Fruit fly (Drosophila melanogaster) whole organism, prepupa: ENCODE results near the gene CG10761.
A peak's percentile ranks its signal among the peaks of the same experiment; 100 is the strongest.

Source experiments
- Blimp-1 ChIP-seq: fragments of 200-800 bp; sonication (Bioruptor generic); optimal IDR thresholded peaks from 3 replicates; lab custom pipeline; 2017; ENCODE audit warnings: missing biosample characterization, missing genetic modification characterization, mild to moderate bottlenecking, moderate library complexity, missing genetic modification reagents
- CG11294 ChIP-seq: fragments of 200-800 bp; sonication (Bioruptor generic); IDR thresholded peaks from 2 replicates; pipeline ENCODE4 v1.3.6; 2022; ENCODE audit warnings: missing biosample characterization, missing genetic modification characterization
- CG11762 ChIP-seq: fragments of 200-800 bp; sonication (Bioruptor generic); optimal IDR thresholded peaks from 3 replicates; lab custom pipeline; 2016; ENCODE audit warnings: missing biosample characterization, missing genetic modification characterization; ENCODE audit not compliant: insufficient read depth
- CG11902 ChIP-seq: fragments of 200-800 bp; sonication (Bioruptor generic); optimal IDR thresholded peaks from 3 replicates; lab custom pipeline; 2016; ENCODE audit warnings: missing biosample characterization, missing genetic modification characterization
- CG15336 ChIP-seq: fragments of 200-800 bp; sonication (Bioruptor generic); IDR thresholded peaks from 2 replicates; pipeline ENCODE4 v1.3.6; 2022; ENCODE audit warnings: missing biosample characterization, missing genetic modification characterization
- CG3032 ChIP-seq: fragments of 200-800 bp; optimal IDR thresholded peaks from 2 replicates; lab custom pipeline; 2019; ENCODE audit warnings: missing biosample characterization, mild to moderate bottlenecking, missing genetic modification characterization, moderate library complexity
- CG32006 ChIP-seq: fragments of 200-800 bp; sonication (Bioruptor generic); optimal IDR thresholded peaks from 3 replicates; lab custom pipeline; 2017; ENCODE audit warnings: missing biosample characterization, mild to moderate bottlenecking, missing genetic modification characterization
- CG3919 ChIP-seq: fragments of 200-800 bp; sonication (Bioruptor generic); optimal IDR thresholded peaks from 3 replicates; lab custom pipeline; 2016; ENCODE audit warnings: missing biosample characterization, missing genetic modification characterization
- CG4318 ChIP-seq: fragments of 200-800 bp; sonication (Bioruptor generic); optimal IDR thresholded peaks from 3 replicates; lab custom pipeline; 2017; ENCODE audit warnings: missing biosample characterization, mild to moderate bottlenecking, missing genetic modification characterization
- CG6163 ChIP-seq: fragments of 200-800 bp; sonication (Bioruptor generic); IDR thresholded peaks from 3 replicates; pipeline ENCODE4 v1.3.6; 2022; ENCODE audit warnings: missing biosample characterization, missing genetic modification characterization
- CG6276 ChIP-seq: fragments of 200-800 bp; sonication (Bioruptor generic); optimal IDR thresholded peaks from 2 replicates; lab custom pipeline; 2017; ENCODE audit warnings: missing biosample characterization, mild to moderate bottlenecking, missing genetic modification characterization
- CG6854 ChIP-seq: fragments of 200-800 bp; sonication (Bioruptor generic); optimal IDR thresholded peaks from 2 replicates; lab custom pipeline; 2017; ENCODE audit warnings: missing biosample characterization, mild to moderate bottlenecking, missing genetic modification characterization
- CG7368 ChIP-seq: fragments of 200-800 bp; sonication (Bioruptor generic); optimal IDR thresholded peaks from 3 replicates; lab custom pipeline; 2016; ENCODE audit warnings: missing biosample characterization, missing genetic modification characterization
- CG8119 ChIP-seq: fragments of 200-800 bp; sonication (Bioruptor generic); IDR thresholded peaks from 3 replicates; pipeline ENCODE4 v1.3.6; 2022; ENCODE audit warnings: missing biosample characterization, missing genetic modification characterization
- CG8632 ChIP-seq: fragments of 200-800 bp; sonication (Bioruptor generic); optimal IDR thresholded peaks from 3 replicates; lab custom pipeline; 2016; ENCODE audit warnings: missing biosample characterization, missing genetic modification characterization
- CG9139 ChIP-seq: fragments of 200-800 bp; sonication (Bioruptor generic); optimal IDR thresholded peaks from 3 replicates; lab custom pipeline; 2017; ENCODE audit warnings: missing biosample characterization, mild to moderate bottlenecking, missing genetic modification characterization
- Eip78C ChIP-seq: fragments of 200-800 bp; sonication (Bioruptor generic); peaks from one replicate; lab custom pipeline; 2016; ENCODE audit warnings: missing biosample characterization, missing genetic modification characterization
- Eip93F ChIP-seq: fragments of 200-800 bp; sonication (Bioruptor generic); optimal IDR thresholded peaks from 2 replicates; lab custom pipeline; 2016; ENCODE audit warnings: missing biosample characterization, mild to moderate bottlenecking, missing genetic modification characterization
- Ets21C ChIP-seq: fragments of 200-800 bp; sonication (Bioruptor generic); optimal IDR thresholded peaks from 3 replicates; lab custom pipeline; 2016; ENCODE audit warnings: missing biosample characterization, missing genetic modification characterization
- Gug ChIP-seq: fragments of 200-800 bp; sonication (Bioruptor generic); IDR thresholded peaks from 2 replicates; pipeline ENCODE4 v1.3.6; 2022; ENCODE audit warnings: missing biosample characterization, missing genetic modification characterization
- Hr38 ChIP-seq: sonication (Bioruptor generic); optimal IDR thresholded peaks from 2 replicates; lab custom pipeline; 2016; ENCODE audit warnings: missing biosample characterization, missing genetic modification characterization
- Hr39 ChIP-seq: fragments of 200-800 bp; sonication (Bioruptor generic); optimal IDR thresholded peaks from 2 replicates; lab custom pipeline; 2016; ENCODE audit warnings: missing biosample characterization, missing genetic modification characterization
- Hr4 ChIP-seq: fragments of 200-800 bp; sonication (Bioruptor generic); optimal IDR thresholded peaks from 3 replicates; lab custom pipeline; 2016; ENCODE audit warnings: missing biosample characterization, missing genetic modification characterization
- Met ChIP-seq: fragments of 200-800 bp; sonication (Bioruptor generic); optimal IDR thresholded peaks from 3 replicates; lab custom pipeline; 2016; ENCODE audit warnings: missing biosample characterization, missing genetic modification characterization
- OdsH ChIP-seq: fragments of 200-800 bp; sonication (Bioruptor generic); optimal IDR thresholded peaks from 3 replicates; lab custom pipeline; 2016; ENCODE audit warnings: missing biosample characterization, missing genetic modification characterization
- Smox ChIP-seq: fragments of 200-800 bp; sonication (Bioruptor generic); optimal IDR thresholded peaks from 3 replicates; lab custom pipeline; 2016; ENCODE audit warnings: missing biosample characterization, missing genetic modification characterization
- Sox102F ChIP-seq: fragments of 200-800 bp; sonication (Bioruptor generic); optimal IDR thresholded peaks from 2 replicates; lab custom pipeline; 2016; ENCODE audit warnings: missing biosample characterization, mild to moderate bottlenecking, missing genetic modification characterization
- Sox15 ChIP-seq: fragments of 200-800 bp; sonication (Bioruptor generic); optimal IDR thresholded peaks from 3 replicates; lab custom pipeline; 2016; ENCODE audit warnings: missing biosample characterization, missing genetic modification characterization
- achi ChIP-seq: fragments of 200-800 bp; sonication (Bioruptor generic); optimal IDR thresholded peaks from 3 replicates; lab custom pipeline; 2016; ENCODE audit warnings: missing biosample characterization, missing genetic modification characterization
- acj6 ChIP-seq: fragments of 200-800 bp; sonication (Bioruptor generic); optimal IDR thresholded peaks from 3 replicates; lab custom pipeline; 2016; ENCODE audit warnings: missing biosample characterization, missing genetic modification characterization
- dsx ChIP-seq: fragments of 200-800 bp; optimal IDR thresholded peaks from 3 replicates; lab custom pipeline; 2019; ENCODE audit warnings: missing biosample characterization, mild to moderate bottlenecking, missing genetic modification characterization, moderate library complexity; ENCODE audit not compliant: poor library complexity, severe bottlenecking
- eg ChIP-seq: fragments of 200-800 bp; sonication (Bioruptor generic); IDR thresholded peaks from 3 replicates; pipeline ENCODE4 v1.3.6; 2022; ENCODE audit warnings: missing biosample characterization, missing genetic modification characterization
- esn ChIP-seq: fragments of 200-800 bp; sonication (Bioruptor generic); optimal IDR thresholded peaks from 2 replicates; lab custom pipeline; 2016; ENCODE audit warnings: missing biosample characterization, mild to moderate bottlenecking, missing genetic modification characterization, moderate library complexity
- fd59A ChIP-seq: fragments of 200-800 bp; sonication (Bioruptor generic); optimal IDR thresholded peaks from 2 replicates; lab custom pipeline; 2017; ENCODE audit warnings: missing biosample characterization, mild to moderate bottlenecking, missing genetic modification characterization, missing genetic modification reagents
- lz ChIP-seq: fragments of 200-800 bp; sonication (Bioruptor generic); optimal IDR thresholded peaks from 3 replicates; lab custom pipeline; 2016; ENCODE audit warnings: missing biosample characterization, missing genetic modification characterization
- net ChIP-seq: fragments of 200-800 bp; sonication (Bioruptor generic); optimal IDR thresholded peaks from 3 replicates; lab custom pipeline; 2016; ENCODE audit warnings: missing biosample characterization, missing genetic modification characterization
- spab ChIP-seq: fragments of 200-800 bp; sonication (Bioruptor generic); optimal IDR thresholded peaks from 2 replicates; lab custom pipeline; 2017; ENCODE audit warnings: missing biosample characterization, mild to moderate bottlenecking, missing genetic modification characterization, missing genetic modification reagents
- ss ChIP-seq, 2 experiments: fragments of 200-800 bp; sonication (Bioruptor generic); optimal IDR thresholded peaks; 2 replicates in 1 of 2; 3 replicates in 1 of 2; lab custom pipeline; 2017 to 2018; ENCODE audit warnings: mild to moderate bottlenecking in 2 of 2, missing biosample characterization in 2 of 2, missing genetic modification characterization in 2 of 2, moderate library complexity in 1 of 2
- topi ChIP-seq: fragments of 200-800 bp; sonication (Bioruptor generic); optimal IDR thresholded peaks from 3 replicates; lab custom pipeline; 2016; ENCODE audit warnings: missing biosample characterization, missing genetic modification characterization
- vri ChIP-seq: fragments of 200-800 bp; sonication (Bioruptor generic); optimal IDR thresholded peaks from 3 replicates; lab custom pipeline; 2016; ENCODE audit warnings: missing biosample characterization, mild to moderate bottlenecking, missing genetic modification characterization

Gene CG10761

DNA sequence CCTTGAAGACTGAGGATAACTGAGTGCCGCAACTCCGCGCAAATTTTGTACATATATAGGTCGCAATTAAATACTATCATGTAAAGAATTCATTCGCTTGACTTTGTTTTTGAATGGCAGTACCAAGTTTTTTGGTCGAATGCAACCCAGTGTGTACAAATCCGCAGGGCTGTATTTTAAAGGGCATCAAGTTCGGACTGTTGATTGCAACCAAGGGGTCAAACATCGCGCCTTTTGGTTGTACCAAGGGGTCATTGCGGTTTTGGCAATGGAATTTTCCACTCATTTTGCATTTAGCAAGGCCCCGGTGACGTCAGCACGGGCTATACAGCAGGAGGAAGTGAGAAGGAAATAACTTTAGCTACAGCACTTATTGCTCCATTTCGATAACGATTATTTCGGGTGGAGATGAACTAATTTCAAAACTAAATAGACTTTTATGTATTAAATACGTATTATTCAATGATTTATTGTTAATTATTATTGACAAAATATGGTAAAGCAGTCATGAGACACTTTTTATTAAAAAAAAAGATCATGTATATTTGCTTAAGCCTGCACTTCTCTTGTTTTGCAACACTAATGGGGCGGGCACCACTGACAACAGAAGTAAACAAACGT, 30.8 kb downstream of the CG10761 start, which contains the start of gene CG10958 (continued):
- TF ChIP-seq CG11294 (GFP tag; lab: Robert Waterston, UW) = no peak; the same call in 1 of the 2 replicates
- TF ChIP-seq spab (GFP tag; lab: Kevin White, UChicago) = no peak
- peak; percentile 36 for TF ChIP-seq net (GFP tag; lab: Kevin White, UChicago)
- TF ChIP-seq CG6854 = peak; percentile 34
- TF ChIP-seq Sox102F (GFP tag; lab: Kevin White, UChicago) = no peak
- no peak for TF ChIP-seq ss (GFP tag; optimal IDR thresholded peaks at IDR 0.05; lab: Kevin White, UChicago)
- TF ChIP-seq Hr4 (GFP tag; lab: Kevin White, UChicago) = peak; percentile 39
- peak; percentile 16 for TF ChIP-seq Sox15 (GFP tag; lab: Kevin White, UChicago)

DNA sequence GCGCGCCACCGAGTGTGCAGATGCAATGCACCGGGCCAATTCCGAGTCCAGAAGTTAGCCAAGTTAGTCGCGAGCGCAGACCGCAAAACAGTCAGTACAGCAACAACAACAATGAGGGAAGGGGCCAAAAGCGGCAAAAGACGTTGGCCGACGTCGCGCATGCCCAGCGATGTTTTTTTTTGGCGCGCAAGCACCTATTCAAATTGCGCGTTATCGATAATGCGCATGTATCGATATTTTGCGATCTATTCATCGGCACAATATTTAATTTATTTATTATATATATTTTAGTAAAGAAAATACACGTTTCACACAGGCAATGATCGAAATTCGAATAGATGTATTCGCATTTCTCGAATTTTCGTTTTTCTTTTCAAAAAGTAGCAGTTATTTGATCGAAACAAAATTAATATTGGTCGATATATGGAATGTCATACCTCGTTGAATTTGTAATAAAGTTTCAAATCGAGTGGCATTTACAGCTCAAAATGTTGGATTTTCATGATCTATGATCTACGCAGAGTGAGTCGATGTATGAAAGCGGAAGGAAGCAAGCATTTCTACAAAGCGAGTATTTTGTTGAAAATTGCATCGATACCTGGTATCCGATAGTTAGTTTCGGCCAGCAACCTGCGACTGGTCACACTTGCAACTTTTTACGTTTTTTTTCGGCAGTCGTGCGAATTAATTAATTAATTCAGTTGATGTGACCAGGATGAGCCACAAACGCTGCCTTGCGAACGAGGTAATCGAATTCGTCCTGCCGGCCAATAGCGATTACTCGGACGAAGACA, 33.2 kb downstream of the CG10761 start, which contains the start of gene CG2116:
TSS of gene CG2116 (plus strand) at position 609 of the 794 bp plus-strand sequence.
- no peak for TF ChIP-seq dsx (GFP tag; lab: Kevin White, UChicago)
- TF ChIP-seq esn (GFP tag; lab: Kevin White, UChicago) = peak; percentile 13
- peak; percentile 38 for TF ChIP-seq Eip78C

DNA sequence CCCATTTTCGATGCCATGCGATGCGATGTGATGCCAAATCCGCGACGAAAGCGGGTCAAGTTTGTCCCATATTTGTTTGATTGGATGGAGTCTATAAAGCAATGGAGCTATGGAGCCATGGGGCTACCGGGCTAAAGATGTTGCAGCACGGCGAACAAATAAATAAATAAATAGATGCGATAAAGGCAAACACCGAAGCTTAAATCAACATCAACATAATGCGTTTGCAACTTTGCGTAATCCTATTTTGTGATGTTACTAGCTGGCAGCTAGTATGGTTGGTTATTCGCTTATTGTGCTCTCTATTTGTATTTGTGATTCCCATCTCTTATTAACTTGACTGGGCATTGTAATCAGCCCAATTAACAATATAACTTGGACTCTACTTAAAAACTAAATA, 34.5 kb downstream of the CG10761 start:
- TF ChIP-seq Met (GFP tag; lab: Kevin White, UChicago) (no peak), CG3919 (no peak), CG9139 (GFP tag; lab: Kevin White, UChicago) (no peak), achi (GFP tag; lab: Kevin White, UChicago) (no peak), CG6276 (no peak), CG3032 (tag; lab: Kevin White, UChicago) (no peak), CG11762 (GFP tag; lab: Kevin White, UChicago) (no peak), acj6 (GFP tag; lab: Kevin White, UChicago) (no peak), Hr39 (no peak), CG7368 (no peak), CG11902 (GFP tag; lab: Kevin White, UChicago) (no peak), Blimp-1 (GFP tag; lab: Kevin White, UChicago) (no peak), ss (GFP tag; optimal IDR thresholded peaks at IDR 0.05; lab: Kevin White, UChicago) (no peak), Ets21C (GFP tag; lab: Kevin White, UChicago) (no peak), CG6854 (no peak), Eip93F (no peak)

DNA sequence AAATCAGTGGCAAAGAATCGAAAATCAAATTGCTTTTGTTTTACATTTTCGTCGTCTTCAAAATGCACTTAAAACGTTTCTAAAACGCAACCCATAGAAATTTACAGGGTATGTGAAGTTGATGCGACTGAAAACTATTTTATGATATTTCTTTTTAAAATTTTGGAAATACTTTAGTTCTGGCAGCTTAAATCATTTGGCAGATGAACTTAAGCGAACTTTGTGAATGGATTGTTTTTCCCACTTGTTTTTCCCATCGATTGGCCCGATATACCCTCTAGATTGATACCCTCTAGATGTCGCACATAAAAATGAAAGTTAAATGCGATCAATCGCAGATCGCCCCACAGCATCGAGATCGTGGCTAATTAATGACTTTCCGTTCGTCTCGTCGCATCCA, 36.4 kb downstream of the CG10761 start:
- TF ChIP-seq CG6163 (peak; percentile 50; the same call in 2 of the 3 replicates), CG15336 (GFP tag; lab: Robert Waterston, UW) (peak; percentile 54), Gug (GFP tag; lab: Robert Waterston, UW) (no peak), topi (GFP tag; lab: Kevin White, UChicago) (no peak), vri (GFP tag; lab: Kevin White, UChicago) (no peak), CG7368 (no peak), net (GFP tag; lab: Kevin White, UChicago) (no peak), eg (GFP tag; lab: Robert Waterston, UW) (peak; percentile 55; the same call in 2 of the 3 replicates), CG4318 (peak; percentile 19), Smox (GFP tag; lab: Kevin White, UChicago) (no peak), dsx (GFP tag; lab: Kevin White, UChicago) (no peak), CG32006 (peak; percentile 62), lz (no peak), Hr4 (GFP tag; lab: Kevin White, UChicago) (peak; percentile 44), Hr38 (GFP tag; lab: Kevin White, UChicago) (no peak), achi (GFP tag; lab: Kevin White, UChicago) (no peak), CG8119 (0 out of 3 replicates have a peak, but pooled peaks have one; percentile 29), OdsH (GFP tag; lab: Kevin White, UChicago) (no peak), Eip78C (peak; percentile 66), Sox15 (GFP tag; lab: Kevin White, UChicago) (no peak), acj6 (GFP tag; lab: Kevin White, UChicago) (no peak), fd59A (GFP tag; lab: Kevin White, UChicago) (no peak), CG11902 (GFP tag; lab: Kevin White, UChicago) (no peak), CG8632 (GFP tag; lab: Kevin White, UChicago) (no peak), Ets21C (GFP tag; lab: Kevin White, UChicago) (no peak), Hr39 (no peak)
